Worm (Caenorhabditis elegans) whole organism, mixed stage, embryonic: ENCODE results near the gene K05F1.14.

ENCODE experiments used
- M03D4.4 ChIP-seq: sonication (generic microtip); optimal IDR thresholded peaks from 2 replicates; lab custom pipeline; 2017; ENCODE audit warnings: mild to moderate bottlenecking, missing genetic modification characterization, missing compliant biosample characterization
- bed-3 ChIP-seq: fragments of 200-800 bp; sonication (Bioruptor generic); optimal IDR thresholded peaks from 3 replicates; lab custom pipeline; 2018; ENCODE audit warnings: mild to moderate bottlenecking, missing genetic modification characterization, moderate library complexity, missing compliant biosample characterization
- blmp-1 ChIP-seq: fragments of 150-350 bp; optimal IDR thresholded peaks from 2 replicates; lab custom pipeline; 2014; ENCODE audit warnings: missing biosample characterization, missing genetic modification characterization
- ceh-39 ChIP-seq: fragments of 150-350 bp; optimal IDR thresholded peaks from 2 replicates; lab custom pipeline; 2014; ENCODE audit warnings: missing biosample characterization, missing genetic modification characterization
- ceh-43 ChIP-seq: fragments of 200-800 bp; sonication (Bioruptor generic); optimal IDR thresholded peaks from 2 replicates; lab custom pipeline; 2018; ENCODE audit warnings: mild to moderate bottlenecking, missing genetic modification characterization, moderate library complexity, missing compliant biosample characterization
- ceh-83 ChIP-seq: fragments of 200-800 bp; sonication (Bioruptor generic); optimal IDR thresholded peaks from 2 replicates; lab custom pipeline; 2018; ENCODE audit warnings: mild to moderate bottlenecking, missing genetic modification characterization, missing compliant biosample characterization
- ces-1 ChIP-seq: fragments of 150-350 bp; optimal IDR thresholded peaks from 2 replicates; lab custom pipeline; 2014; ENCODE audit warnings: missing biosample characterization, missing genetic modification reagents, missing genetic modification characterization
- cnd-1 ChIP-seq: fragments of 200-800 bp; sonication (Bioruptor generic); optimal IDR thresholded peaks from 2 replicates; lab custom pipeline; 2018; ENCODE audit warnings: mild to moderate bottlenecking, missing genetic modification characterization, missing compliant biosample characterization
- drap-1 ChIP-seq: fragments of 200-800 bp; sonication (Bioruptor generic); optimal IDR thresholded peaks from 3 replicates; lab custom pipeline; 2018; ENCODE audit warnings: mild to moderate bottlenecking, missing genetic modification characterization, missing compliant biosample characterization
- elt-1 ChIP-seq: sonication (generic microtip); optimal IDR thresholded peaks from 2 replicates; lab custom pipeline; 2017; ENCODE audit warnings: missing genetic modification characterization, mild to moderate bottlenecking, missing compliant biosample characterization, antibody characterized with exemption, moderate library complexity, borderline replicate concordance; ENCODE audit not compliant: insufficient read depth
- elt-3 ChIP-seq: fragments of 150-350 bp; optimal IDR thresholded peaks from 2 replicates; lab custom pipeline; 2014; ENCODE audit warnings: missing biosample characterization, missing genetic modification characterization
- flh-1 ChIP-seq: fragments of 200-800 bp; sonication (Bioruptor generic); optimal IDR thresholded peaks from 2 replicates; lab custom pipeline; 2018; ENCODE audit warnings: mild to moderate bottlenecking, missing genetic modification characterization, moderate library complexity, missing compliant biosample characterization
- ham-2 ChIP-seq: fragments of 200-800 bp; sonication (Bioruptor generic); optimal IDR thresholded peaks from 2 replicates; lab custom pipeline; 2018; ENCODE audit warnings: mild to moderate bottlenecking, missing genetic modification characterization, missing compliant biosample characterization
- hlh-1 ChIP-seq: fragments of 150-350 bp; optimal IDR thresholded peaks from 2 replicates; lab custom pipeline; 2014; ENCODE audit warnings: missing biosample characterization, missing genetic modification reagents, missing genetic modification characterization
- lin-13 ChIP-seq: fragments of 150-350 bp; optimal IDR thresholded peaks from 2 replicates; lab custom pipeline; 2014; ENCODE audit warnings: missing biosample characterization, missing genetic modification characterization
- lin-32 ChIP-seq: fragments of 200-800 bp; sonication (Bioruptor generic); optimal IDR thresholded peaks from 2 replicates; lab custom pipeline; 2018; ENCODE audit warnings: mild to moderate bottlenecking, missing genetic modification characterization, missing compliant biosample characterization
- lsy-2 ChIP-seq: fragments of 150-350 bp; optimal IDR thresholded peaks from 2 replicates; lab custom pipeline; 2014; ENCODE audit warnings: missing biosample characterization, missing genetic modification characterization
- mab-5 ChIP-seq: fragments of 150-350 bp; optimal IDR thresholded peaks from 2 replicates; lab custom pipeline; 2014; ENCODE audit warnings: missing biosample characterization, missing genetic modification characterization
- mep-1 ChIP-seq: fragments of 150-350 bp; optimal IDR thresholded peaks from 2 replicates; lab custom pipeline; 2017; ENCODE audit warnings: missing biosample characterization, missing genetic modification reagents, missing genetic modification characterization, inconsistent platforms
- mls-2 ChIP-seq: sonication (generic microtip); optimal IDR thresholded peaks from 2 replicates; lab custom pipeline; 2016; ENCODE audit warnings: mild to moderate bottlenecking, missing genetic modification characterization, moderate library complexity, missing compliant biosample characterization
- nhr-12 ChIP-seq: fragments of 150-350 bp; optimal IDR thresholded peaks from 2 replicates; lab custom pipeline; 2014; ENCODE audit warnings: missing biosample characterization, missing genetic modification characterization
- nhr-2 ChIP-seq: fragments of 150-350 bp; optimal IDR thresholded peaks from 2 replicates; lab custom pipeline; 2014; ENCODE audit warnings: missing biosample characterization, missing genetic modification characterization
- nhr-237 ChIP-seq: fragments of 150-350 bp; optimal IDR thresholded peaks from 2 replicates; lab custom pipeline; 2014; ENCODE audit warnings: missing biosample characterization, missing genetic modification characterization
- nhr-28 ChIP-seq: fragments of 150-350 bp; optimal IDR thresholded peaks from 2 replicates; lab custom pipeline; 2014; ENCODE audit warnings: missing biosample characterization, missing genetic modification characterization
- nhr-76 ChIP-seq: sonication (generic microtip); optimal IDR thresholded peaks from 2 replicates; lab custom pipeline; 2017; ENCODE audit warnings: missing biosample characterization, missing genetic modification characterization
- pha-4 ChIP-seq: fragments of 150-350 bp; optimal IDR thresholded peaks from 2 replicates; lab custom pipeline; 2018; ENCODE audit warnings: missing biosample characterization, missing genetic modification reagents, missing genetic modification characterization
- sem-2 ChIP-seq: fragments of 200-800 bp; sonication (Bioruptor generic); optimal IDR thresholded peaks from 2 replicates; lab custom pipeline; 2018; ENCODE audit warnings: mild to moderate bottlenecking, missing genetic modification characterization, missing compliant biosample characterization
- snpc-4 ChIP-seq: fragments of 150-350 bp; optimal IDR thresholded peaks from 2 replicates; lab custom pipeline; 2014; ENCODE audit warnings: missing biosample characterization, missing genetic modification characterization
- sptf-1 ChIP-seq: sonication (generic microtip); optimal IDR thresholded peaks from 2 replicates; lab custom pipeline; 2017; ENCODE audit warnings: mild to moderate bottlenecking, missing genetic modification characterization, moderate library complexity, missing compliant biosample characterization
- tbx-8 ChIP-seq: fragments of 200-800 bp; sonication (Bioruptor generic); optimal IDR thresholded peaks from 2 replicates; lab custom pipeline; 2018; ENCODE audit warnings: mild to moderate bottlenecking, missing genetic modification characterization, moderate library complexity, missing compliant biosample characterization
- unc-120 ChIP-seq: sonication (generic microtip); optimal IDR thresholded peaks from 2 replicates; lab custom pipeline; 2017; ENCODE audit warnings: missing genetic modification characterization, missing compliant biosample characterization; ENCODE audit not compliant: poor library complexity, severe bottlenecking
- unc-39 ChIP-seq: fragments of 150-350 bp; optimal IDR thresholded peaks from 2 replicates; lab custom pipeline; 2014; ENCODE audit warnings: missing biosample characterization, missing genetic modification characterization
- unc-62 ChIP-seq: fragments of 150-350 bp; optimal IDR thresholded peaks from 2 replicates; lab custom pipeline; 2014; ENCODE audit warnings: missing biosample characterization, missing genetic modification reagents, missing genetic modification characterization
- zip-8 ChIP-seq: fragments of 150-350 bp; optimal IDR thresholded peaks from 2 replicates; lab custom pipeline; 2014; ENCODE audit warnings: missing biosample characterization, missing genetic modification characterization
- ztf-11 ChIP-seq: fragments of 150-350 bp; optimal IDR thresholded peaks from 2 replicates; lab custom pipeline; 2014; ENCODE audit warnings: missing biosample characterization, missing genetic modification characterization

The K05F1.14 gene

DNA sequence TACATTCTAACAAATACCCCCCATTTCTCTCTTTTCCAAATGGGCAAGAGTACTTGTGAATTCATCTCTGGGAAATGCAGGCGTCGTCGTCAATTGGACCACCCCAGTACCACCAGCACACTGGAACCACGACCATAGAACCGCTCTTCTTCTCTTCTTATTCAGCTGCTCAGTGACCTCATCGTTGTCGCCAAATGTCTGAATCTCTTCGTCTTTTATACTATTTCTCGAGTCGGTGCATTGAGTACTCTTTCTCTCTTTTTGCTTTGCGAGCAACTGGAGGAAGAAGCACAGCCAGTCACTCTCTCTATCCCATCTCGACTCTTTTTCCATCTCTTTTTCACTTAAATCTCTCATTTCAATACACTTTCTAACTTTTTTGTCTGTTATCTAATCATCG is 12.5 kb downstream of the K05F1.14 start:
- TF ChIP-seq hlh-1 (tag; lab: Kevin White, UChicago) (peak; percentile 18), ceh-83 (GFP tag; lab: Kevin White, UChicago) (no peak), unc-120 (peak; percentile 42), ces-1 (peak; percentile 44)

DNA sequence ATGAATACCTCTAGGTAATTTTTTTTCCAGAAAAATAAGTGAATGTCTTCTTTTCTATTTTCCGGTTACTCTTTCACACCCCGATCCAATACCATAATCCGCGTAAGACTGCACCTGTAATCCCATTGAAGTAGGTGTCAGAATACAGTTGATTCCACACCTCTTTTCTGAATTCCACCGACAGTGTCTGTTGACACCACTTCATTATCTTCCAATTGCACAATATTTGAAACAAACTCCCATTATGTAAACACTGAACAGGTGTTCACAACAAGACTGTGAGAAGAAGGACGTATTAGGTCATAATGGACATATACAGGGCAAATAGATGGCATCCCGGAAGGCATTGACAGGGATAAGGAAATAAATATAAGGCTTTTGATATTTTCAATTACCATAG is 15.0 kb downstream of the K05F1.14 start:
- TF ChIP-seq cnd-1 (tag; lab: Kevin White, UChicago) (no peak), nhr-76 (tag; lab: Kevin White, UChicago) (no peak), ztf-11 (no peak), nhr-2 (tag; lab: Kevin White, UChicago) (peak; percentile 94), lsy-2 (tag; lab: Kevin White, UChicago) (no peak), ceh-39 (tag; lab: Kevin White, UChicago) (no peak)
- TF ChIP-seq, all 35 proteins: peak for 1

DNA sequence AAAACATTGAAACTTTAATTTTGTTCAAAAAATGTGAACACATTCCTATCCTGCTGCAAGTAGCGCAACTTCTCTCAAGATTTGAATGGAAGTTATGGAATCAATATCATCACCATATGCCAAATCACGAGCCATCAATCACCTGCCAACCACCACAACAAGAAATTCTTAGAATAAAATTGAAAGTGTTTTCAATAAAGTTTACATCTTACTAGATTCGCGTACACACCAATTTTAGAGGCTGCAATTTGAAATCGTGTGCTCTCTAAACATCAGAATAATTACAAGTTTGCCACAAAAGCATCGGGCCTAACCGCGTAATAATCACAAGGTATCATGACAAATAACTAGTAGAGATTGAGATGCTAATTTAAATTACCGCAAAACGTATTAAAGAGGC is 17.5 kb downstream of the K05F1.14 start:
- TF ChIP-seq ceh-39 (tag; lab: Kevin White, UChicago) (no peak), lsy-2 (tag; lab: Kevin White, UChicago) (no peak), nhr-2 (tag; lab: Kevin White, UChicago) (no peak), mab-5 (tag; lab: Kevin White, UChicago) (no peak), elt-1 (tag; lab: Kevin White, UChicago) (no peak)

DNA sequence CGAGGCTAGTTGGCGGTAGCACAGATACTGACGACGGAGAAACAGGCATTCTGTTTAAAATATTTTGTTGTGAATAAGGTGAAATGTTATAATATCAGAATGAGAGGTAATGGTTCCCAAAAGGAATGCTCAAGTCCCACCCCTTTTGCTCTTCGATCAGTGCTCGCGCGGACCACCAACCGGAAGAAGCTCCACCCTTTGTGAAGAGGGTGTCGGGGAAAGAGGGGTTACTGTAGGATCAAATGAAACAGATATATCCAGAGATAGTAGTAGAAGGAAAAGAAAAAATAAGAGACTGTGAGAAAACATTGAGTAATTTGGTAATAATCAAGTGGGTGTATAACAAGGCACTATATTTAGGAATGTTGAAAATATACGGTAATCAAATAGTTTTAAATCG is 18.3 kb downstream of the K05F1.14 start, which contains the start of the genes dmd-5 and F10C1.1:
Gene dmd-5 (minus strand): TSS at position 101 of the 400 bp plus-strand sequence.
Gene F10C1.1 (plus strand): TSS at position 110 of the 400 bp plus-strand sequence.
- TF ChIP-seq snpc-4 (no peak), zip-8 (tag; lab: Kevin White, UChicago) (no peak), tbx-8 (GFP tag; lab: Kevin White, UChicago) (no peak), pha-4 (tag; lab: Kevin White, UChicago) (no peak), blmp-1 (no peak), nhr-237 (no peak), hlh-1 (tag; lab: Kevin White, UChicago) (no peak), unc-120 (no peak), elt-3 (tag; lab: Kevin White, UChicago) (no peak), unc-39 (tag; lab: Kevin White, UChicago) (no peak), ham-2 (no peak), unc-62 (GFP tag; lab: Kevin White, UChicago) (no peak), nhr-12 (tag; lab: Kevin White, UChicago) (no peak)
- TF ChIP-seq, all 35 proteins: peak for 0

DNA sequence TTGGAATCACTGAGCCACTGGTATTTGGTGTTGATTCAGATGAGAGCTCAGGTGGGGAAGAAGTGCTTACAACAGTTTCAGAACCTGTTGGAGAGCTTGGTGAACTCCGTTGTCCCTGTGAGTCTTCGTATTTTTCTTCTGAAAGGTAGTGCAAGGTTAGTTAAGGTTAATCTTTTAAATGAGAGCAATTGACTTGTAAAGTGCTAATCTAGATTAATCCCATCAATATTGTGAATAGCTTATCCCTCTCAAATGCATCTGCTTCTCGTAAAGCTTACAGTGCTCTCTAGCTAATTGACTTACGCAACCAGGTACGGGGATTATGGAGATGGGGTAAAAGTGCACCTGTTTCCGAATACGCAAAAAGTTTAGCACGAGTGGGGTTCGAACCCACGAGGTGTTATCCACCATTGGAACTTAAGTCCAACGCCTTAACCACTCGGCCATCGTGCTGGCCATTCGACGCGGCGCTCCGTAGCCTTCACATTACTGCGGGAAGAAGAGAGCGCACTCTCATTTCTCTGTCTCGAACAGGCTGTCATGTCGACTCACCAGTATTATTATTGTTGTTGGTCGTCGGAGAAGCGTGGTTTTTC is 19.7 kb downstream of the K05F1.14 start:
- no peak for TF ChIP-seq snpc-4
- no peak for TF ChIP-seq mep-1 (tag; lab: Kevin White, UChicago)
- no peak for TF ChIP-seq flh-1
- TF ChIP-seq lin-13 (tag; lab: Kevin White, UChicago): no peak
- peak; percentile 57 for TF ChIP-seq lin-32
- no peak for TF ChIP-seq nhr-28
- TF ChIP-seq mab-5 (tag; lab: Kevin White, UChicago): no peak
- TF ChIP-seq hlh-1 (tag; lab: Kevin White, UChicago): peak; percentile 7
- TF ChIP-seq ceh-39 (tag; lab: Kevin White, UChicago): no peak
- no peak for TF ChIP-seq nhr-237
- peak; percentile 87 for TF ChIP-seq mls-2 (tag; lab: Kevin White, UChicago)
- TF ChIP-seq ces-1: peak; percentile 36
- TF ChIP-seq blmp-1: no peak
- peak; percentile 10 for TF ChIP-seq zip-8 (tag; lab: Kevin White, UChicago)
- peak; percentile 82 for TF ChIP-seq drap-1
- TF ChIP-seq nhr-12 (tag; lab: Kevin White, UChicago): no peak
- peak; percentile 56 for TF ChIP-seq unc-120
- no peak for TF ChIP-seq pha-4 (tag; lab: Kevin White, UChicago)
- peak; percentile 62 for TF ChIP-seq ceh-83 (GFP tag; lab: Kevin White, UChicago)
- no peak for TF ChIP-seq elt-3 (tag; lab: Kevin White, UChicago)
- TF ChIP-seq ham-2: peak; percentile 82
- TF ChIP-seq unc-39 (tag; lab: Kevin White, UChicago): no peak
- TF ChIP-seq tbx-8 (GFP tag; lab: Kevin White, UChicago): no peak
- no peak for TF ChIP-seq unc-62 (GFP tag; lab: Kevin White, UChicago)
- TF ChIP-seq nhr-76 (tag; lab: Kevin White, UChicago): no peak
- peak; percentile 43 for TF ChIP-seq cnd-1 (tag; lab: Kevin White, UChicago)
- TF ChIP-seq nhr-2 (tag; lab: Kevin White, UChicago): peak; percentile 70
- TF ChIP-seq ztf-11: no peak
- peak; percentile 85 for TF ChIP-seq sptf-1 (tag; lab: Kevin White, UChicago)
- TF ChIP-seq bed-3: peak; percentile 34
- TF ChIP-seq lsy-2 (tag; lab: Kevin White, UChicago): no peak
- peak; percentile 47 for TF ChIP-seq sem-2 (GFP tag; lab: Kevin White, UChicago)
- no peak for TF ChIP-seq elt-1 (tag; lab: Kevin White, UChicago)
- TF ChIP-seq ceh-43 (GFP tag; lab: Kevin White, UChicago): peak; percentile 9
- TF ChIP-seq M03D4.4 (tag; lab: Kevin White, UChicago): peak; percentile 78
